Fruit fly (Drosophila melanogaster) whole organism, embryonic: ENCODE results near the gene CG32797.

Experiments
- Abd-B ChIP-seq: fragments of 200-800 bp; sonication (Bioruptor generic); optimal IDR thresholded peaks from 2 replicates; lab custom pipeline; 2018; ENCODE audit warnings: missing biosample characterization, mild to moderate bottlenecking, missing genetic modification characterization, moderate library complexity
- Atf3 ChIP-seq: fragments of 200-800 bp; sonication (Bioruptor generic); optimal IDR thresholded peaks from 3 replicates; lab custom pipeline; 2016; ENCODE audit warnings: missing biosample characterization, missing genetic modification characterization
- Blimp-1 ChIP-seq: fragments of 200-800 bp; sonication (Bioruptor generic); optimal IDR thresholded peaks from 3 replicates; lab custom pipeline; 2018; ENCODE audit warnings: missing biosample characterization, missing genetic modification characterization, mild to moderate bottlenecking, moderate library complexity, missing genetic modification reagents
- CG10654 ChIP-seq: fragments of 200-800 bp; sonication (Bioruptor generic); optimal IDR thresholded peaks from 2 replicates; lab custom pipeline; 2016; ENCODE audit warnings: missing biosample characterization, missing genetic modification characterization
- CG12155 ChIP-seq: fragments of 200-800 bp; sonication (Bioruptor generic); optimal IDR thresholded peaks from 3 replicates; lab custom pipeline; 2016; ENCODE audit warnings: missing biosample characterization, missing genetic modification characterization
- CG12236 ChIP-seq: fragments of 200-800 bp; sonication (Bioruptor generic); optimal IDR thresholded peaks from 2 replicates; lab custom pipeline; 2016; ENCODE audit warnings: missing biosample characterization, missing genetic modification characterization
- CG12391 ChIP-seq: fragments of 200-800 bp; sonication (Bioruptor generic); optimal IDR thresholded peaks from 3 replicates; lab custom pipeline; 2018; ENCODE audit warnings: missing biosample characterization, mild to moderate bottlenecking, missing genetic modification characterization, moderate library complexity
- CG12744 ChIP-seq: fragments of 200-800 bp; sonication (Bioruptor generic); optimal IDR thresholded peaks from 2 replicates; lab custom pipeline; 2016; ENCODE audit warnings: missing biosample characterization, missing genetic modification characterization
- CG15073 ChIP-seq: fragments of 200-800 bp; sonication (Bioruptor generic); optimal IDR thresholded peaks from 2 replicates; lab custom pipeline; 2016; ENCODE audit warnings: missing biosample characterization, missing genetic modification characterization
- CG15696 ChIP-seq: fragments of 200-800 bp; sonication (Bioruptor generic); optimal IDR thresholded peaks from 2 replicates; lab custom pipeline; 2019; ENCODE audit warnings: missing biosample characterization, mild to moderate bottlenecking, missing genetic modification characterization, moderate library complexity
- CG16813 ChIP-seq: fragments of 200-800 bp; sonication (Bioruptor generic); IDR thresholded peaks from 3 replicates; pipeline ENCODE4 v1.3.6; 2022; ENCODE audit warnings: missing biosample characterization, missing genetic modification characterization; ENCODE audit not compliant: partially characterized antibody
- CG16815 ChIP-seq: fragments of 200-800 bp; sonication (Bioruptor generic); optimal IDR thresholded peaks from 3 replicates; lab custom pipeline; 2017; ENCODE audit warnings: missing biosample characterization, mild to moderate bottlenecking, missing genetic modification characterization
- CG16863 ChIP-seq: fragments of 200-800 bp; sonication (Bioruptor generic); optimal IDR thresholded peaks from 3 replicates; lab custom pipeline; 2016; ENCODE audit warnings: missing biosample characterization, missing genetic modification characterization
- CG17568 ChIP-seq: fragments of 200-800 bp; sonication (Bioruptor generic); optimal IDR thresholded peaks from 2 replicates; lab custom pipeline; 2018; ENCODE audit warnings: missing biosample characterization, mild to moderate bottlenecking, missing genetic modification characterization, moderate library complexity
- CG17612 ChIP-seq: fragments of 200-800 bp; sonication (Bioruptor generic); IDR thresholded peaks from 2 replicates; pipeline ENCODE4 v1.3.6; 2022; ENCODE audit warnings: missing biosample characterization, missing genetic modification characterization
- CG2120 ChIP-seq: fragments of 200-800 bp; sonication (Bioruptor generic); optimal IDR thresholded peaks from 3 replicates; lab custom pipeline; 2016; ENCODE audit warnings: missing biosample characterization, missing genetic modification characterization
- CG2129 ChIP-seq: fragments of 200-800 bp; sonication (Bioruptor generic); IDR thresholded peaks from 2 replicates; pipeline ENCODE4 v1.3.6; 2022; ENCODE audit warnings: missing biosample characterization, missing genetic modification characterization; ENCODE audit not compliant: partially characterized antibody
- CG3407 ChIP-seq: fragments of 200-800 bp; sonication (Bioruptor generic); optimal IDR thresholded peaks from 2 replicates; lab custom pipeline; 2018; ENCODE audit warnings: missing biosample characterization, mild to moderate bottlenecking, missing genetic modification characterization
- CG42726 ChIP-seq: fragments of 200-800 bp; sonication (Bioruptor generic); IDR thresholded peaks from 2 replicates; pipeline ENCODE4 v1.3.6; 2022; ENCODE audit warnings: missing biosample characterization, missing genetic modification characterization; ENCODE audit not compliant: partially characterized antibody
- CG4730 ChIP-seq: fragments of 200-800 bp; sonication (Bioruptor generic); IDR thresholded peaks from 2 replicates; pipeline ENCODE4 v1.3.6; 2022; ENCODE audit warnings: missing biosample characterization, missing genetic modification characterization
- CG7556 ChIP-seq: fragments of 200-800 bp; sonication (Bioruptor generic); optimal IDR thresholded peaks from 2 replicates; lab custom pipeline; 2017; ENCODE audit warnings: missing biosample characterization, mild to moderate bottlenecking, missing genetic modification characterization
- CG7963 ChIP-seq: fragments of 200-800 bp; sonication (Bioruptor generic); IDR thresholded peaks from 3 replicates; pipeline ENCODE4 v1.3.6; 2022; ENCODE audit warnings: missing biosample characterization, missing genetic modification characterization; ENCODE audit not compliant: partially characterized antibody
- CG8765 ChIP-seq: fragments of 200-800 bp; sonication (Bioruptor generic); IDR thresholded peaks from 2 replicates; pipeline ENCODE4 v1.3.6; 2022; ENCODE audit warnings: missing biosample characterization, missing genetic modification characterization
- CrebB ChIP-seq: fragments of 200-800 bp; sonication (Bioruptor generic); optimal IDR thresholded peaks from 3 replicates; lab custom pipeline; 2018; ENCODE audit warnings: missing biosample characterization, mild to moderate bottlenecking, missing genetic modification characterization
- D19A ChIP-seq: fragments of 200-800 bp; optimal IDR thresholded peaks from 3 replicates; lab custom pipeline; 2019; ENCODE audit warnings: missing biosample characterization, mild to moderate bottlenecking, missing genetic modification characterization, moderate library complexity
- Drgx ChIP-seq: fragments of 200-800 bp; sonication (Bioruptor generic); IDR thresholded peaks from 2 replicates; pipeline ENCODE4 v1.3.6; 2022; ENCODE audit warnings: missing biosample characterization, missing genetic modification characterization
- Hr78 ChIP-seq, 2 experiments: fragments of 200-800 bp in 1 of 2; fragments of >200 bp in 1 of 2; sonication (Bioruptor generic) in 1 of 2; optimal IDR thresholded peaks; 2 replicates each; lab custom pipeline; 2017 to 2019; ENCODE audit warnings: missing biosample characterization in 2 of 2, missing genetic modification characterization in 2 of 2, mild to moderate bottlenecking in 1 of 2, moderate library complexity in 1 of 2
- Lhr ChIP-seq: fragments of 200-800 bp; sonication (Bioruptor generic); optimal IDR thresholded peaks from 3 replicates; lab custom pipeline; 2017; ENCODE audit warnings: mild to moderate bottlenecking, missing biosample characterization, missing genetic modification reagents, missing genetic modification characterization
- NFAT ChIP-seq: fragments of 200-800 bp; sonication (Bioruptor generic); IDR thresholded peaks from 2 replicates; pipeline ENCODE4 v1.3.6; 2022; ENCODE audit warnings: missing biosample characterization, missing genetic modification characterization
- Sox102F ChIP-seq: fragments of 200-800 bp; sonication (Bioruptor generic); optimal IDR thresholded peaks from 2 replicates; lab custom pipeline; 2018; ENCODE audit warnings: missing biosample characterization, mild to moderate bottlenecking, missing genetic modification characterization, moderate library complexity
- bbx ChIP-seq: fragments of 200-800 bp; sonication (Bioruptor generic); IDR thresholded peaks from 2 replicates; pipeline ENCODE4 v1.3.6; 2022; ENCODE audit warnings: missing biosample characterization, missing genetic modification characterization; ENCODE audit not compliant: partially characterized antibody
- bigmax ChIP-seq: fragments of 200-800 bp; sonication (Bioruptor generic); optimal IDR thresholded peaks from 2 replicates; lab custom pipeline; 2018; ENCODE audit warnings: missing biosample characterization, mild to moderate bottlenecking, missing genetic modification characterization
- bowl ChIP-seq: fragments of 200-800 bp; sonication (Bioruptor generic); IDR thresholded peaks from 2 replicates; pipeline ENCODE4 v1.3.6; 2022; ENCODE audit warnings: missing biosample characterization, missing genetic modification characterization
- cato ChIP-seq: fragments of 200-800 bp; sonication (Bioruptor generic); optimal IDR thresholded peaks from 2 replicates; lab custom pipeline; 2016; ENCODE audit warnings: missing biosample characterization, missing genetic modification characterization, borderline replicate concordance
- ems ChIP-seq: fragments of 200-800 bp; sonication (Bioruptor generic); optimal IDR thresholded peaks from 3 replicates; lab custom pipeline; 2016; ENCODE audit warnings: missing biosample characterization, missing genetic modification characterization
- ftz-f1 ChIP-seq: fragments of 200-800 bp; sonication (Bioruptor generic); optimal IDR thresholded peaks from 2 replicates; lab custom pipeline; 2016; ENCODE audit warnings: missing biosample characterization, missing genetic modification characterization
- her ChIP-seq: fragments of 200-800 bp; sonication (Bioruptor generic); optimal IDR thresholded peaks from 2 replicates; lab custom pipeline; 2016; ENCODE audit warnings: missing biosample characterization, missing genetic modification characterization
- knrl ChIP-seq: fragments of 200-800 bp; sonication (Bioruptor generic); IDR thresholded peaks from 3 replicates; pipeline ENCODE4 v1.3.6; 2022; ENCODE audit warnings: missing biosample characterization, missing genetic modification characterization; ENCODE audit not compliant: partially characterized antibody
- lov ChIP-seq, 2 experiments: fragments of 200-800 bp in 1 of 2; fragments of >200 bp in 1 of 2; sonication (Bioruptor generic) in 1 of 2; IDR thresholded peaks in 1 of 2; optimal IDR thresholded peaks in 1 of 2; 2 replicates in 1 of 2; 3 replicates in 1 of 2; pipeline versions ENCODE4 v1.3.6 to Lab custom; 2017 to 2022; ENCODE audit warnings: missing biosample characterization in 1 of 2, missing genetic modification characterization in 1 of 2
- mld ChIP-seq: fragments of 200-800 bp; sonication (Bioruptor generic); IDR thresholded peaks from 3 replicates; pipeline ENCODE4 v1.3.6; 2022; ENCODE audit warnings: missing biosample characterization, missing genetic modification characterization; ENCODE audit not compliant: partially characterized antibody
- peb ChIP-seq: fragments of 200-800 bp; sonication (Bioruptor generic); IDR thresholded peaks from 2 replicates; pipeline ENCODE4 v1.3.6; 2022; ENCODE audit warnings: missing biosample characterization, missing genetic modification characterization
- pita ChIP-seq: fragments of 200-800 bp; sonication (Bioruptor generic); optimal IDR thresholded peaks from 2 replicates; lab custom pipeline; 2017; ENCODE audit warnings: missing biosample characterization, mild to moderate bottlenecking, missing genetic modification characterization
- sens-2 ChIP-seq: fragments of 200-800 bp; sonication (Bioruptor generic); IDR thresholded peaks from 2 replicates; pipeline ENCODE4 v1.3.6; 2022; ENCODE audit warnings: missing biosample characterization, missing genetic modification characterization
- sob ChIP-seq: fragments of 200-800 bp; sonication (Bioruptor generic); IDR thresholded peaks from 2 replicates; pipeline ENCODE4 v1.3.6; 2022; ENCODE audit warnings: missing biosample characterization, missing genetic modification characterization
- sug ChIP-seq: fragments of 200-800 bp; optimal IDR thresholded peaks from 2 replicates; lab custom pipeline; 2019; ENCODE audit warnings: missing biosample characterization, mild to moderate bottlenecking, missing genetic modification characterization, moderate library complexity
- tna ChIP-seq: fragments of 200-800 bp; sonication (Bioruptor generic); IDR thresholded peaks from 2 replicates; pipeline ENCODE4 v1.3.6; 2022; ENCODE audit warnings: missing biosample characterization, missing genetic modification characterization; ENCODE audit not compliant: partially characterized antibody
- tx ChIP-seq: fragments of 200-800 bp; sonication (Bioruptor generic); optimal IDR thresholded peaks from 2 replicates; lab custom pipeline; 2016; ENCODE audit warnings: missing biosample characterization, missing genetic modification characterization
- wek ChIP-seq: fragments of 200-800 bp; sonication (Bioruptor generic); optimal IDR thresholded peaks from 3 replicates; lab custom pipeline; 2018; ENCODE audit warnings: missing biosample characterization, mild to moderate bottlenecking, missing genetic modification characterization, moderate library complexity

Gene CG32797

dm6 chrX:2469843-2470442 lies 44.3 kb upstream of the CG32797 start, which contains the start of gene boi (continued):
- TF ChIP-seq CG7963 (no peak), CG42726 (peak; percentile 49; the same call in 1 of the 2 replicates), CG3407 (GFP tag; lab: Kevin White, UChicago) (no peak), Lhr (no peak), bbx (GFP tag; lab: Robert Waterston, UW) (0 out of 2 replicates have a peak, but pooled peaks have one; percentile 28), CG12236 (GFP tag; lab: Kevin White, UChicago) (no peak), mld (GFP tag; lab: Robert Waterston, UW) (0 out of 3 replicates have a peak, but pooled peaks have one; percentile 15), CG15696 (no peak), lov (optimal IDR thresholded peaks at IDR 0.05; lab: Kevin White, UChicago) (no peak), lov (GFP tag; IDR thresholded peaks at IDR 0.05; lab: Robert Waterston, UW) (0 out of 3 replicates have a peak, but pooled peaks have one; percentile 33), Drgx (no peak), CG16815 (GFP tag; lab: Kevin White, UChicago) (no peak), CG12155 (GFP tag; lab: Kevin White, UChicago) (no peak), NFAT (GFP tag; lab: Robert Waterston, UW) (no peak), Abd-B (no peak), CG15073 (GFP tag; lab: Kevin White, UChicago) (peak; percentile 92), CrebB (peak; percentile 4), sens-2 (no peak), wek (no peak), Atf3 (GFP tag; lab: Kevin White, UChicago) (no peak), sug (tag; lab: Kevin White, UChicago) (no peak), tna (GFP tag; lab: Robert Waterston, UW) (no peak), peb (GFP tag; lab: Robert Waterston, UW) (no peak), pita (GFP tag; lab: Kevin White, UChicago) (no peak), CG2129 (no peak), CG4730 (GFP tag; lab: Robert Waterston, UW) (no peak), CG7556 (GFP tag; lab: Kevin White, UChicago) (no peak), knrl (GFP tag; lab: Robert Waterston, UW) (no peak), CG12744 (no peak), CG17612 (no peak), ems (GFP tag; lab: Kevin White, UChicago) (no peak), sob (GFP tag; lab: Robert Waterston, UW) (0 out of 2 replicates have a peak, but pooled peaks have one; percentile 6), tx (GFP tag; lab: Kevin White, UChicago) (no peak), bigmax (GFP tag; lab: Kevin White, UChicago) (no peak), CG12391 (tag; lab: Kevin White, UChicago) (peak; percentile 25), bowl (no peak), CG16863 (GFP tag; lab: Kevin White, UChicago) (no peak), CG8765 (GFP tag; lab: Robert Waterston, UW) (no peak), ftz-f1 (GFP tag; lab: Kevin White, UChicago) (peak; percentile 49), CG17568 (GFP tag; lab: Kevin White, UChicago) (peak; percentile 12), Sox102F (GFP tag; lab: Kevin White, UChicago) (no peak), D19A (tag; lab: Kevin White, UChicago) (peak; percentile 17), CG16813 (GFP tag; lab: Robert Waterston, UW) (peak; percentile 31; the same call in 1 of the 3 replicates), her (GFP tag; lab: Kevin White, UChicago) (no peak), cato (no peak), CG10654 (GFP tag; lab: Kevin White, UChicago) (no peak), Hr78 (GFP tag; optimal IDR thresholded peaks at IDR 0.05; lab: Kevin White, UChicago) (no peak), Blimp-1 (no peak), CG2120 (GFP tag; lab: Kevin White, UChicago) (no peak)
